Worm (Caenorhabditis elegans) whole organism, late embryonic: Measurements from ENCODE around the gene acp-3.

Experiments
- K02D7.2 ChIP-seq: sonication (generic microtip); optimal IDR thresholded peaks from 2 replicates; lab custom pipeline; 2017; ENCODE audit warnings: mild to moderate bottlenecking, missing genetic modification characterization, missing compliant biosample characterization
- T23F11.4 ChIP-seq: fragments of 200-800 bp; sonication (Bioruptor generic); optimal IDR thresholded peaks from 2 replicates; lab custom pipeline; 2018; ENCODE audit warnings: mild to moderate bottlenecking, missing genetic modification characterization, missing compliant biosample characterization
- Y22D7AL.16 ChIP-seq: sonication (generic microtip); optimal IDR thresholded peaks from 2 replicates; lab custom pipeline; 2016; ENCODE audit warnings: missing genetic modification characterization, missing compliant biosample characterization
- ahr-1 ChIP-seq: sonication (generic microtip); optimal IDR thresholded peaks from 2 replicates; lab custom pipeline; 2016; ENCODE audit warnings: missing genetic modification characterization, missing compliant biosample characterization
- ceh-14 ChIP-seq: sonication (generic microtip); optimal IDR thresholded peaks from 2 replicates; lab custom pipeline; 2016; ENCODE audit warnings: missing genotype, missing genetic modification characterization, missing compliant biosample characterization
- ceh-18 ChIP-seq: sonication (generic microtip); optimal IDR thresholded peaks from 2 replicates; lab custom pipeline; 2016; ENCODE audit warnings: missing genetic modification characterization, missing compliant biosample characterization
- ceh-19 ChIP-seq: fragments of 200-800 bp; sonication (Bioruptor generic); optimal IDR thresholded peaks from 2 replicates; lab custom pipeline; 2018; ENCODE audit warnings: mild to moderate bottlenecking, missing genetic modification characterization, missing compliant biosample characterization
- ceh-22 ChIP-seq: sonication (generic microtip); optimal IDR thresholded peaks from 2 replicates; lab custom pipeline; 2017; ENCODE audit warnings: missing biosample characterization, missing genetic modification characterization
- ceh-24 ChIP-seq: sonication (generic microtip); optimal IDR thresholded peaks from 2 replicates; lab custom pipeline; 2016; ENCODE audit warnings: mild to moderate bottlenecking, missing genetic modification characterization, missing compliant biosample characterization
- ceh-30 ChIP-seq: fragments of 150-350 bp; optimal IDR thresholded peaks from 2 replicates; lab custom pipeline; 2014; ENCODE audit warnings: missing biosample characterization, missing genetic modification characterization
- ceh-34 ChIP-seq: sonication (generic microtip); optimal IDR thresholded peaks from 2 replicates; lab custom pipeline; 2016; ENCODE audit warnings: mild to moderate bottlenecking, missing genetic modification characterization, missing compliant biosample characterization
- ceh-45 ChIP-seq: fragments of 200-800 bp; sonication (Bioruptor generic); IDR thresholded peaks from 2 replicates; pipeline ENCODE4 v1.3.6; 2022; ENCODE audit warnings: missing genetic modification reagents, missing genetic modification characterization, missing compliant biosample characterization
- ceh-6 ChIP-seq: fragments of 200-800 bp; sonication (Bioruptor generic); optimal IDR thresholded peaks from 2 replicates; lab custom pipeline; 2018; ENCODE audit warnings: mild to moderate bottlenecking, missing genetic modification characterization, missing compliant biosample characterization
- ceh-9 ChIP-seq: sonication (generic microtip); optimal IDR thresholded peaks from 2 replicates; lab custom pipeline; 2016; ENCODE audit warnings: mild to moderate bottlenecking, missing genetic modification characterization, inconsistent platforms, missing compliant biosample characterization
- dmd-4 ChIP-seq: sonication (generic microtip); optimal IDR thresholded peaks from 2 replicates; lab custom pipeline; 2016; ENCODE audit warnings: borderline replicate concordance, missing genetic modification characterization, missing compliant biosample characterization
- elt-4 ChIP-seq: sonication (generic microtip); optimal IDR thresholded peaks from 2 replicates; lab custom pipeline; 2016; ENCODE audit warnings: missing genetic modification characterization, missing compliant biosample characterization
- ets-4 ChIP-seq: sonication (generic microtip); optimal IDR thresholded peaks from 2 replicates; lab custom pipeline; 2016; ENCODE audit warnings: missing genetic modification characterization, missing compliant biosample characterization
- fax-1 ChIP-seq: sonication (generic microtip); optimal IDR thresholded peaks from 2 replicates; lab custom pipeline; 2016; ENCODE audit warnings: missing genotype, missing genetic modification characterization, missing compliant biosample characterization
- fkh-10 ChIP-seq: fragments of 150-350 bp; optimal IDR thresholded peaks from 2 replicates; lab custom pipeline; 2014; ENCODE audit warnings: missing biosample characterization, missing genetic modification reagents, missing genetic modification characterization
- fkh-6 ChIP-seq: sonication (generic microtip); optimal IDR thresholded peaks from 2 replicates; lab custom pipeline; 2016; ENCODE audit warnings: missing genetic modification characterization, missing compliant biosample characterization
- gmeb-2 ChIP-seq: sonication (generic microtip); optimal IDR thresholded peaks from 2 replicates; lab custom pipeline; 2016; ENCODE audit warnings: missing genetic modification characterization, inconsistent platforms, missing compliant biosample characterization
- hlh-15 ChIP-seq: sonication (generic microtip); optimal IDR thresholded peaks from 2 replicates; lab custom pipeline; 2016; ENCODE audit warnings: missing genetic modification characterization, missing compliant biosample characterization
- hlh-6 ChIP-seq: sonication (generic microtip); optimal IDR thresholded peaks from 2 replicates; lab custom pipeline; 2016; ENCODE audit warnings: missing genotype, missing genetic modification characterization, missing compliant biosample characterization
- hlh-8 ChIP-seq: sonication (generic microtip); optimal IDR thresholded peaks from 2 replicates; lab custom pipeline; 2016; ENCODE audit warnings: missing genotype, missing genetic modification characterization, missing compliant biosample characterization
- lim-6 ChIP-seq: sonication (generic microtip); optimal IDR thresholded peaks from 2 replicates; lab custom pipeline; 2016; ENCODE audit warnings: missing genetic modification characterization, missing compliant biosample characterization
- lin-11 ChIP-seq: fragments of 200-800 bp; sonication (Bioruptor generic); optimal IDR thresholded peaks from 2 replicates; lab custom pipeline; 2018; ENCODE audit warnings: mild to moderate bottlenecking, missing genetic modification characterization, missing compliant biosample characterization
- nhr-11 ChIP-seq: fragments of 150-350 bp; optimal IDR thresholded peaks from 2 replicates; lab custom pipeline; 2014; ENCODE audit warnings: missing biosample characterization, missing genetic modification characterization
- nhr-232 ChIP-seq: sonication (generic microtip); optimal IDR thresholded peaks from 2 replicates; lab custom pipeline; 2016; ENCODE audit warnings: missing genetic modification characterization, missing compliant biosample characterization
- npax-4 ChIP-seq: sonication (generic microtip); optimal IDR thresholded peaks from 2 replicates; lab custom pipeline; 2016; ENCODE audit warnings: missing genetic modification characterization, missing compliant biosample characterization
- odd-2 ChIP-seq: sonication (generic microtip); optimal IDR thresholded peaks from 2 replicates; lab custom pipeline; 2017; ENCODE audit warnings: antibody characterized with exemption, mild to moderate bottlenecking, missing genetic modification characterization, missing compliant biosample characterization
- pag-3 ChIP-seq: sonication (generic microtip); optimal IDR thresholded peaks from 2 replicates; lab custom pipeline; 2016; ENCODE audit warnings: missing compliant biosample characterization, missing genetic modification characterization, borderline replicate concordance
- pat-9 ChIP-seq: fragments of 200-800 bp; sonication (Bioruptor generic); optimal IDR thresholded peaks from 2 replicates; lab custom pipeline; 2018; ENCODE audit warnings: mild to moderate bottlenecking, missing genetic modification characterization, moderate library complexity, missing compliant biosample characterization
- pha-2 ChIP-seq: sonication (generic microtip); optimal IDR thresholded peaks from 2 replicates; lab custom pipeline; 2017; ENCODE audit warnings: mild to moderate bottlenecking, missing genetic modification characterization, missing compliant biosample characterization
- pha-4 ChIP-seq: fragments of 150-350 bp; optimal IDR thresholded peaks from 2 replicates; lab custom pipeline; 2018; ENCODE audit warnings: missing biosample characterization, missing genetic modification reagents, missing genetic modification characterization
- pqm-1 ChIP-seq: sonication (generic microtip); optimal IDR thresholded peaks from 2 replicates; lab custom pipeline; 2016; ENCODE audit warnings: missing genetic modification characterization, missing compliant biosample characterization
- pros-1 ChIP-seq: fragments of 150-350 bp; optimal IDR thresholded peaks from 2 replicates; lab custom pipeline; 2014; ENCODE audit warnings: missing biosample characterization, missing genetic modification reagents, missing genetic modification characterization
- ref-2 ChIP-seq: sonication (generic microtip); optimal IDR thresholded peaks from 2 replicates; lab custom pipeline; 2016; ENCODE audit warnings: missing genetic modification characterization, missing compliant biosample characterization
- sdc-2 ChIP-seq: sonication (generic microtip); optimal IDR thresholded peaks from 2 replicates; lab custom pipeline; 2016; ENCODE audit warnings: missing genotype, missing genetic modification characterization, missing compliant biosample characterization
- sox-4 ChIP-seq: sonication (generic microtip); optimal IDR thresholded peaks from 2 replicates; lab custom pipeline; 2017; ENCODE audit warnings: mild to moderate bottlenecking, missing genetic modification characterization, inconsistent platforms, missing compliant biosample characterization
- ttx-3 ChIP-seq: sonication (generic microtip); optimal IDR thresholded peaks from 2 replicates; lab custom pipeline; 2016; ENCODE audit warnings: missing genetic modification reagents, missing genetic modification characterization, missing compliant biosample characterization
- unc-55 ChIP-seq: sonication (generic microtip); optimal IDR thresholded peaks from 2 replicates; lab custom pipeline; 2017; ENCODE audit warnings: missing biosample characterization, missing genetic modification reagents, missing genetic modification characterization
- zip-5 ChIP-seq: sonication (generic microtip); optimal IDR thresholded peaks from 2 replicates; lab custom pipeline; 2016; ENCODE audit warnings: missing genetic modification characterization, missing compliant biosample characterization
- ztf-16 ChIP-seq: sonication (generic microtip); optimal IDR thresholded peaks from 2 replicates; lab custom pipeline; 2017; ENCODE audit warnings: missing genetic modification characterization, missing compliant biosample characterization

Gene acp-3

ce11 chrII:8456094-8456493 lies 19.2 kb upstream of the acp-3 start, which contains the start of gene F22B5.6:
TSS of gene F22B5.6 (minus strand) at chrII:8456194.
- TF ChIP-seq pqm-1 (no peak), zip-5 (tag; lab: Kevin White, UChicago) (no peak), ttx-3 (tag; lab: Kevin White, UChicago) (no peak), lin-11 (tag; lab: Kevin White, UChicago) (no peak), ztf-16 (tag; lab: Kevin White, UChicago) (no peak), hlh-6 (tag; lab: Kevin White, UChicago) (no peak), ceh-19 (GFP tag; lab: Kevin White, UChicago) (no peak), ceh-34 (tag; lab: Kevin White, UChicago) (no peak), hlh-15 (tag; lab: Kevin White, UChicago) (no peak), ref-2 (tag; lab: Kevin White, UChicago) (no peak), ceh-24 (tag; lab: Kevin White, UChicago) (no peak), K02D7.2 (tag; lab: Kevin White, UChicago) (no peak)

ce11 chrII:8454513-8454912 lies 17.6 kb upstream of the acp-3 start, which contains the start of gene F22B5.5:
TSS of gene F22B5.5 (minus strand) at chrII:8454613.
- no peak for TF ChIP-seq pha-4 (tag; lab: Kevin White, UChicago)
- no peak for TF ChIP-seq ets-4
- TF ChIP-seq dmd-4 = no peak
- no peak for TF ChIP-seq nhr-232 (tag; lab: Kevin White, UChicago)
- TF ChIP-seq npax-4 (tag; lab: Kevin White, UChicago) = no peak
- TF ChIP-seq ceh-45 = no peak
- TF ChIP-seq ceh-14 (tag; lab: Kevin White, UChicago) = no peak
- no peak for TF ChIP-seq ceh-6
- no peak for TF ChIP-seq hlh-8 (tag; lab: Kevin White, UChicago)
- no peak for TF ChIP-seq odd-2 (tag; lab: Kevin White, UChicago)
- no peak for TF ChIP-seq ceh-30 (tag; lab: Kevin White, UChicago)
- TF ChIP-seq fkh-10 (GFP tag; lab: Kevin White, UChicago) = no peak

DNA sequence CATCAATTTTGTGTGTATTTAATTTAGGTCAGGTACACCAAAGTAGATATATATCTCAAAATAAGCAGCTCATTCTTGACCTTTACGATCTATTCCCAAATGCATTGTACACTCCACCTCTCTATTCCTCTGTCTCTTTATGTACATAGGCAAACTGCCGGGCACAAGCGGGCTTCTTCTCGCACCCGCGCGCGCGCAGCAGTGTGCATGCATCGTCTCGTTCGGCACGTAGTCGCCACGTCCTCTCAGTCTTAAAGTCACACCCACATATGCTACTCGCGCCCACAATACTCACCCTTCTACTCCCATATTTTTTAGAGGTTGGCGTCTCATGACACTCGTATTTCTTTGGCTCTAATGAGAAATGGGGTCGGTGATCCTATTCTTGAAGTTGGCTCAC lies 14.5 kb upstream of the acp-3 start:
- TF ChIP-seq fax-1 (tag; lab: Kevin White, UChicago) (no peak), ceh-14 (tag; lab: Kevin White, UChicago) (no peak), hlh-6 (tag; lab: Kevin White, UChicago) (no peak), ceh-19 (GFP tag; lab: Kevin White, UChicago) (no peak), ceh-18 (tag; lab: Kevin White, UChicago) (no peak), nhr-11 (tag; lab: Kevin White, UChicago) (no peak), T23F11.4 (GFP tag; lab: Kevin White, UChicago) (no peak), nhr-232 (tag; lab: Kevin White, UChicago) (no peak), pha-2 (tag; lab: Kevin White, UChicago) (no peak), sox-4 (no peak), ahr-1 (no peak), ceh-24 (tag; lab: Kevin White, UChicago) (no peak), ceh-22 (tag; lab: Kevin White, UChicago) (no peak), lim-6 (no peak), pag-3 (tag; lab: Kevin White, UChicago) (no peak), unc-55 (GFP tag; lab: Kevin White, UChicago) (no peak), hlh-8 (tag; lab: Kevin White, UChicago) (no peak), zip-5 (tag; lab: Kevin White, UChicago) (no peak), pha-4 (tag; lab: Kevin White, UChicago) (no peak), gmeb-2 (no peak)

ce11 chrII:8450750-8451149 lies 13.8 kb upstream of the acp-3 start:
- no peak for TF ChIP-seq ceh-9 (tag; lab: Kevin White, UChicago)
- no peak for TF ChIP-seq lin-11 (tag; lab: Kevin White, UChicago)
- TF ChIP-seq sdc-2 (tag; lab: Kevin White, UChicago) = no peak
- TF ChIP-seq pqm-1 = no peak
- TF ChIP-seq hlh-6 (tag; lab: Kevin White, UChicago) = no peak
- TF ChIP-seq fkh-6 (tag; lab: Kevin White, UChicago) = no peak
- no peak for TF ChIP-seq pat-9 (tag; lab: Kevin White, UChicago)
- TF ChIP-seq elt-4 = no peak
- no peak for TF ChIP-seq Y22D7AL.16 (tag; lab: Kevin White, UChicago)
- TF ChIP-seq pros-1 (tag; lab: Kevin White, UChicago) = no peak
- TF ChIP-seq hlh-8 (tag; lab: Kevin White, UChicago) = no peak
